Fruit fly (Drosophila melanogaster) whole organism, embryonic: Measurements from ENCODE around the gene CAH3.
A peak's percentile ranks its signal among the peaks of the same experiment; 100 is the strongest.

Source experiments
- ATbp ChIP-seq: fragments of 200-800 bp; sonication (Bioruptor generic); optimal IDR thresholded peaks from 2 replicates; lab custom pipeline; 2017; ENCODE audit warnings: missing biosample characterization, mild to moderate bottlenecking, missing genetic modification characterization, missing genetic modification reagents
- CG10321 ChIP-seq: fragments of 200-800 bp; sonication (Bioruptor generic); IDR thresholded peaks from 2 replicates; pipeline ENCODE4 v1.3.6; 2022; ENCODE audit warnings: missing biosample characterization, missing genetic modification characterization
- CG10959 ChIP-seq: fragments of 200-800 bp; sonication (Bioruptor generic); IDR thresholded peaks from 2 replicates; pipeline ENCODE4 v1.3.6; 2022; ENCODE audit warnings: missing biosample characterization, missing genetic modification characterization
- CG11247 ChIP-seq: fragments of 200-800 bp; sonication (Bioruptor generic); IDR thresholded peaks from 2 replicates; pipeline ENCODE4 v1.3.6; 2022; ENCODE audit warnings: missing biosample characterization, missing genetic modification characterization
- CG13123 ChIP-seq: fragments of 200-800 bp; sonication (Bioruptor generic); optimal IDR thresholded peaks from 2 replicates; lab custom pipeline; 2016; ENCODE audit warnings: missing biosample characterization, missing genetic modification characterization
- CG15479 ChIP-seq: fragments of 200-800 bp; sonication (Bioruptor generic); optimal IDR thresholded peaks from 3 replicates; lab custom pipeline; 2019; ENCODE audit warnings: missing biosample characterization, mild to moderate bottlenecking, missing genetic modification characterization, moderate library complexity
- CG15514 ChIP-seq: fragments of 200-800 bp; sonication (Bioruptor generic); optimal IDR thresholded peaks from 3 replicates; lab custom pipeline; 2017; ENCODE audit warnings: missing biosample characterization, missing genetic modification characterization, mild to moderate bottlenecking, moderate library complexity, missing genetic modification reagents
- CG15696 ChIP-seq: fragments of 200-800 bp; sonication (Bioruptor generic); optimal IDR thresholded peaks from 2 replicates; lab custom pipeline; 2019; ENCODE audit warnings: missing biosample characterization, mild to moderate bottlenecking, missing genetic modification characterization, moderate library complexity
- CG17568 ChIP-seq: fragments of 200-800 bp; sonication (Bioruptor generic); optimal IDR thresholded peaks from 2 replicates; lab custom pipeline; 2018; ENCODE audit warnings: missing biosample characterization, mild to moderate bottlenecking, missing genetic modification characterization, moderate library complexity
- CG2129 ChIP-seq: fragments of 200-800 bp; sonication (Bioruptor generic); IDR thresholded peaks from 2 replicates; pipeline ENCODE4 v1.3.6; 2022; ENCODE audit warnings: missing biosample characterization, missing genetic modification characterization; ENCODE audit not compliant: partially characterized antibody
- CG3726 ChIP-seq: fragments of 200-800 bp; sonication (Bioruptor generic); IDR thresholded peaks from 3 replicates; pipeline ENCODE4, ENCODE4 v1.3.6; 2022; ENCODE audit warnings: missing biosample characterization, missing genetic modification characterization
- CG3847 ChIP-seq: fragments of 200-800 bp; sonication (Bioruptor generic); IDR thresholded peaks from 2 replicates; pipeline ENCODE4 v1.3.6; 2022; ENCODE audit warnings: missing biosample characterization, missing genetic modification characterization
- CG4707 ChIP-seq: fragments of 200-800 bp; sonication (Bioruptor generic); optimal IDR thresholded peaks from 2 replicates; lab custom pipeline; 2018; ENCODE audit warnings: missing biosample characterization, mild to moderate bottlenecking, missing genetic modification characterization, moderate library complexity
- CG4820 ChIP-seq: fragments of 200-800 bp; sonication (Bioruptor generic); optimal IDR thresholded peaks from 3 replicates; lab custom pipeline; 2016; ENCODE audit warnings: missing biosample characterization, missing genetic modification characterization
- CG6175 ChIP-seq: fragments of 200-800 bp; sonication (Bioruptor generic); IDR thresholded peaks from 3 replicates; pipeline ENCODE4 v1.3.6; 2022; ENCODE audit warnings: missing biosample characterization, missing genetic modification characterization
- CG6683 ChIP-seq: fragments of 200-800 bp; sonication (Bioruptor generic); optimal IDR thresholded peaks from 2 replicates; lab custom pipeline; 2017; ENCODE audit warnings: missing biosample characterization, mild to moderate bottlenecking, missing genetic modification characterization, missing genetic modification reagents
- CG8359 ChIP-seq: fragments of 200-800 bp; sonication (Bioruptor generic); optimal IDR thresholded peaks from 2 replicates; lab custom pipeline; 2017; ENCODE audit warnings: missing biosample characterization, mild to moderate bottlenecking, missing genetic modification characterization, borderline replicate concordance
- CG9437 ChIP-seq: fragments of 200-800 bp; sonication (Bioruptor generic); optimal IDR thresholded peaks from 2 replicates; lab custom pipeline; 2018; ENCODE audit warnings: missing biosample characterization, mild to moderate bottlenecking, missing genetic modification characterization
- Dip3 ChIP-seq: fragments of 200-800 bp; sonication (Bioruptor generic); optimal IDR thresholded peaks from 3 replicates; lab custom pipeline; 2016; ENCODE audit warnings: missing biosample characterization, missing genetic modification characterization
- E2f1 ChIP-seq: fragments of 200-800 bp; sonication (Bioruptor generic); IDR thresholded peaks from 2 replicates; pipeline ENCODE4 v1.3.6; 2022; ENCODE audit warnings: missing biosample characterization, missing genetic modification characterization
- E2f2 ChIP-seq: fragments of 200-800 bp; sonication (Bioruptor generic); IDR thresholded peaks from 2 replicates; pipeline ENCODE4 v1.3.6; 2022; ENCODE audit warnings: missing biosample characterization, missing genetic modification characterization
- GATAe ChIP-seq: fragments of 200-800 bp; sonication (Bioruptor generic); conservative IDR thresholded peaks from 2 replicates; pipeline ENCODE4 v1.3.6; 2022; ENCODE audit warnings: missing biosample characterization, missing genetic modification characterization
- Gug ChIP-seq: fragments of 200-800 bp; sonication (Bioruptor generic); IDR thresholded peaks from 4 replicates; pipeline ENCODE4 v1.3.6; 2022; ENCODE audit warnings: missing biosample characterization, missing genetic modification characterization
- HHEX ChIP-seq: fragments of 200-800 bp; sonication (Bioruptor generic); optimal IDR thresholded peaks from 3 replicates; lab custom pipeline; 2017; ENCODE audit warnings: missing biosample characterization, mild to moderate bottlenecking, missing genetic modification characterization, missing genetic modification reagents
- Mes4 ChIP-seq: fragments of 200-800 bp; sonication (Bioruptor generic); optimal IDR thresholded peaks from 2 replicates; lab custom pipeline; 2016; ENCODE audit warnings: missing biosample characterization, missing genetic modification characterization
- NFAT ChIP-seq: fragments of 200-800 bp; sonication (Bioruptor generic); IDR thresholded peaks from 2 replicates; pipeline ENCODE4 v1.3.6; 2022; ENCODE audit warnings: missing biosample characterization, missing genetic modification characterization
- Oli ChIP-seq: fragments of 200-800 bp; sonication (Bioruptor generic); optimal IDR thresholded peaks from 2 replicates; lab custom pipeline; 2018; ENCODE audit warnings: missing biosample characterization, mild to moderate bottlenecking, missing genetic modification characterization, moderate library complexity
- Sox102F ChIP-seq: fragments of 200-800 bp; sonication (Bioruptor generic); optimal IDR thresholded peaks from 2 replicates; lab custom pipeline; 2018; ENCODE audit warnings: missing biosample characterization, mild to moderate bottlenecking, missing genetic modification characterization, moderate library complexity
- Sry-δ ChIP-seq: fragments of 200-800 bp; sonication (Bioruptor generic); optimal IDR thresholded peaks from 2 replicates; lab custom pipeline; 2016; ENCODE audit warnings: missing biosample characterization, missing genetic modification characterization
- amos ChIP-seq: fragments of 200-800 bp; sonication (Bioruptor generic); IDR thresholded peaks from 2 replicates; pipeline ENCODE4 v1.3.6; 2022; ENCODE audit warnings: missing biosample characterization, missing genetic modification characterization; ENCODE audit not compliant: partially characterized antibody
- ap ChIP-seq: fragments of 200-800 bp; sonication (Bioruptor generic); IDR thresholded peaks from 2 replicates; pipeline ENCODE4 v1.3.6; 2022; ENCODE audit warnings: missing biosample characterization, missing genetic modification characterization
- bigmax ChIP-seq: fragments of 200-800 bp; sonication (Bioruptor generic); optimal IDR thresholded peaks from 2 replicates; lab custom pipeline; 2018; ENCODE audit warnings: missing biosample characterization, mild to moderate bottlenecking, missing genetic modification characterization
- dmrt11E ChIP-seq: fragments of 200-800 bp; sonication (Bioruptor generic); optimal IDR thresholded peaks from 3 replicates; lab custom pipeline; 2018; ENCODE audit warnings: missing biosample characterization, mild to moderate bottlenecking, missing genetic modification characterization, moderate library complexity
- dmrt99B ChIP-seq: fragments of 200-800 bp; sonication (Bioruptor generic); optimal IDR thresholded peaks from 2 replicates; lab custom pipeline; 2018; ENCODE audit warnings: missing biosample characterization, mild to moderate bottlenecking, missing genetic modification characterization, moderate library complexity
- esg ChIP-seq: fragments of 200-800 bp; sonication (Bioruptor generic); conservative IDR thresholded peaks from 2 replicates; pipeline ENCODE4 v1.3.6; 2022; ENCODE audit warnings: missing biosample characterization, missing genetic modification characterization
- fd3F ChIP-seq: fragments of 200-800 bp; sonication (Bioruptor generic); optimal IDR thresholded peaks from 2 replicates; lab custom pipeline; 2018; ENCODE audit warnings: missing biosample characterization, mild to moderate bottlenecking, missing genetic modification characterization, moderate library complexity
- ham ChIP-seq: fragments of 200-800 bp; sonication (Bioruptor generic); IDR thresholded peaks from 2 replicates; pipeline ENCODE4 v1.3.6; 2022; ENCODE audit warnings: missing biosample characterization, missing genetic modification characterization
- her ChIP-seq: fragments of 200-800 bp; sonication (Bioruptor generic); optimal IDR thresholded peaks from 2 replicates; lab custom pipeline; 2016; ENCODE audit warnings: missing biosample characterization, missing genetic modification characterization
- hkb ChIP-seq, 2 experiments: fragments of 200-800 bp in 1 of 2; fragments of >200 bp in 1 of 2; sonication (Bioruptor generic) in 1 of 2; IDR thresholded peaks in 1 of 2; optimal IDR thresholded peaks in 1 of 2; 2 replicates each; pipeline versions ENCODE4 v1.3.6 to Lab custom; 2017 to 2022; ENCODE audit warnings: missing biosample characterization in 1 of 2, missing genetic modification characterization in 1 of 2
- kay ChIP-seq: fragments of 200-800 bp; sonication (Bioruptor generic); optimal IDR thresholded peaks from 2 replicates; lab custom pipeline; 2016; ENCODE audit warnings: missing biosample characterization, missing genetic modification characterization
- lbe ChIP-seq: fragments of 200-800 bp; sonication (Bioruptor generic); optimal IDR thresholded peaks from 2 replicates; lab custom pipeline; 2016; ENCODE audit warnings: missing biosample characterization, mild to moderate bottlenecking, missing genetic modification characterization
- nau ChIP-seq: fragments of 200-800 bp; sonication (Bioruptor generic); optimal IDR thresholded peaks from 3 replicates; lab custom pipeline; 2017; ENCODE audit warnings: missing biosample characterization, mild to moderate bottlenecking, missing genetic modification characterization, missing genetic modification reagents
- onecut ChIP-seq: fragments of 200-800 bp; sonication (Bioruptor generic); IDR thresholded peaks from 2 replicates; pipeline ENCODE4 v1.3.6; 2022; ENCODE audit warnings: missing biosample characterization, missing genetic modification characterization
- pzg ChIP-seq: fragments of 200-800 bp; sonication (Bioruptor generic); optimal IDR thresholded peaks from 3 replicates; lab custom pipeline; 2018; ENCODE audit warnings: missing biosample characterization, mild to moderate bottlenecking, missing genetic modification characterization, moderate library complexity
- ranshi ChIP-seq: fragments of 200-800 bp; sonication (Bioruptor generic); IDR thresholded peaks from 2 replicates; pipeline ENCODE4 v1.3.6; 2022; ENCODE audit warnings: missing biosample characterization, missing genetic modification characterization
- schlank ChIP-seq: fragments of 200-800 bp; sonication (Bioruptor generic); optimal IDR thresholded peaks from 2 replicates; lab custom pipeline; 2018; ENCODE audit warnings: missing biosample characterization, mild to moderate bottlenecking, missing genetic modification characterization
- seq ChIP-seq: fragments of 200-800 bp; sonication (Bioruptor generic); IDR thresholded peaks from 2 replicates; pipeline ENCODE4 v1.3.6; 2022; ENCODE audit warnings: missing biosample characterization, missing genetic modification characterization
- slou ChIP-seq: fragments of 200-800 bp; sonication (Bioruptor generic); optimal IDR thresholded peaks from 3 replicates; lab custom pipeline; 2016; ENCODE audit warnings: missing biosample characterization, missing genetic modification characterization
- slp2 ChIP-seq: fragments of 200-800 bp; sonication (Bioruptor generic); optimal IDR thresholded peaks from 2 replicates; lab custom pipeline; 2016; ENCODE audit warnings: missing biosample characterization, missing genetic modification characterization
- tll ChIP-seq, 2 experiments: fragments of 200-800 bp in 1 of 2; fragments of >200 bp in 1 of 2; sonication (Bioruptor generic) in 1 of 2; optimal IDR thresholded peaks; 2 replicates each; lab custom pipeline; 2017 to 2019; ENCODE audit warnings: missing biosample characterization in 2 of 2, missing genetic modification characterization in 2 of 2, mild to moderate bottlenecking in 1 of 2, moderate library complexity in 1 of 2

The CAH3 gene

dm6 chrX:8650631-8651133 lies 30.4 kb upstream of the CAH3 start, which contains the start of gene oc (continued):
- TF ChIP-seq hkb (optimal IDR thresholded peaks at IDR 0.05; lab: Kevin White, UChicago) (no peak), hkb (GFP tag; IDR thresholded peaks at IDR 0.05; lab: Robert Waterston, UW) (no peak), CG8359 (GFP tag; lab: Kevin White, UChicago) (peak; percentile 12), CG9437 (GFP tag; lab: Kevin White, UChicago) (no peak), NFAT (no peak), ham (GFP tag; lab: Robert Waterston, UW) (no peak), CG11247 (GFP tag; lab: Robert Waterston, UW) (no peak), GATAe (GFP tag; lab: Robert Waterston, UW) (no peak), amos (GFP tag; lab: Robert Waterston, UW) (no peak), HHEX (GFP tag; lab: Kevin White, UChicago) (no peak), schlank (no peak), bigmax (GFP tag; lab: Kevin White, UChicago) (no peak), CG6683 (GFP tag; lab: Kevin White, UChicago) (no peak), Gug (GFP tag; lab: Robert Waterston, UW) (no peak), Sry-δ (GFP tag; lab: Kevin White, UChicago) (peak; percentile 3), Oli (tag; lab: Kevin White, UChicago) (no peak), E2f1 (GFP tag; lab: Robert Waterston, UW) (no peak), tll (GFP tag; optimal IDR thresholded peaks at IDR 0.05; lab: Kevin White, UChicago) (peak; percentile 90 to 99), fd3F (GFP tag; lab: Kevin White, UChicago) (no peak), onecut (no peak), slou (GFP tag; lab: Kevin White, UChicago) (no peak), ap (GFP tag; lab: Robert Waterston, UW) (no peak), CG15696 (tag; lab: Kevin White, UChicago) (peak; percentile 48), seq (GFP tag; lab: Robert Waterston, UW) (peak; percentile 92), esg (no peak), E2f2 (no peak), CG4707 (GFP tag; lab: Kevin White, UChicago) (no peak), Dip3 (no peak), her (GFP tag; lab: Kevin White, UChicago) (peak; percentile 11), CG3847 (GFP tag; lab: Robert Waterston, UW) (0 out of 2 replicates have a peak, but pooled peaks have one; percentile 25), pzg (GFP tag; lab: Kevin White, UChicago) (no peak), dmrt11E (tag; lab: Kevin White, UChicago) (peak; percentile 2), ATbp (GFP tag; lab: Kevin White, UChicago) (no peak), CG4820 (GFP tag; lab: Kevin White, UChicago) (no peak), dmrt99B (tag; lab: Kevin White, UChicago) (no peak), Mes4 (GFP tag; lab: Kevin White, UChicago) (no peak), kay (GFP tag; lab: Kevin White, UChicago) (no peak), lbe (GFP tag; lab: Kevin White, UChicago) (no peak), CG6175 (no peak), slp2 (GFP tag; lab: Kevin White, UChicago) (no peak), CG10959 (no peak), nau (GFP tag; lab: Kevin White, UChicago) (no peak), CG2129 (GFP tag; lab: Robert Waterston, UW) (no peak), CG10321 (GFP tag; lab: Robert Waterston, UW) (peak; percentile 100), CG17568 (GFP tag; lab: Kevin White, UChicago) (no peak), CG15479 (GFP tag; lab: Kevin White, UChicago) (peak; percentile 72), CG13123 (GFP tag; lab: Kevin White, UChicago) (no peak), ranshi (no peak), CG3726 (GFP tag; lab: Robert Waterston, UW) (no peak), Sox102F (GFP tag; lab: Kevin White, UChicago) (no peak), CG15514 (GFP tag; lab: Kevin White, UChicago) (no peak)
